Fruit fly (Drosophila melanogaster): ENCODE measurements around the gene CG14626.

Gene CG14626

dm6 chrX:1179865-1180264, 4.7 kb upstream of the CG14626 start, which contains the start of gene CG11379:
Gene CG11379, plus strand, starts transcription at chrX:1180165.
- TF ChIP-seq CG6654 (GFP tag; optimal IDR thresholded peaks at IDR 0.05) (no peak), CG3847 (GFP tag; IDR thresholded peaks at IDR 0.05) (no peak), wdn (GFP tag; IDR thresholded peaks at IDR 0.05) (no peak), CG3065 (GFP tag; optimal IDR thresholded peaks at IDR 0.05) (no peak), Hr39 (optimal IDR thresholded peaks at IDR 0.05) (no peak), CG3995 (GFP tag; optimal IDR thresholded peaks at IDR 0.05) (peak; percentile 27), CG9876 (GFP tag; optimal IDR thresholded peaks at IDR 0.05) (no peak)

- TF ChIP-seq CG7745 (tag; optimal IDR thresholded peaks at IDR 0.05), result no peak
- TF ChIP-seq Ets65A (GFP tag), result no peak
- TF ChIP-seq tio (GFP tag; optimal IDR thresholded peaks at IDR 0.05), result no peak
- TF ChIP-seq CG16779 (GFP tag; IDR thresholded peaks at IDR 0.05), result no peak
- no peak for TF ChIP-seq CG3847 (GFP tag; IDR thresholded peaks at IDR 0.05)
- TF ChIP-seq CHES-1-like (GFP tag; optimal IDR thresholded peaks at IDR 0.05), result no peak
- no peak for TF ChIP-seq CG7786 (GFP tag; optimal IDR thresholded peaks at IDR 0.05)
- TF ChIP-seq Lpt (GFP tag; optimal IDR thresholded peaks at IDR 0.05), result no peak
- TF ChIP-seq gsb (GFP tag; IDR thresholded peaks at IDR 0.05), result no peak
- no peak for TF ChIP-seq bowl (GFP tag; IDR thresholded peaks at IDR 0.05)
- no peak for TF ChIP-seq ci (GFP tag; IDR thresholded peaks at IDR 0.05)
- TF ChIP-seq CG4328 (GFP tag; optimal IDR thresholded peaks at IDR 0.05), result no peak
- no peak for TF ChIP-seq bcd (GFP tag; optimal IDR thresholded peaks at IDR 0.05)
- no peak for TF ChIP-seq TFAM (GFP tag; optimal IDR thresholded peaks at IDR 0.05)
Measured at dm6 chrX:1180865-1181264, 3.7 kb upstream of the CG14626 start.

dm6 chrX:1181320-1181719, 3.3 kb upstream of the CG14626 start, which contains the start of gene CG14627:
Gene CG14627, plus strand, starts transcription at chrX:1181620.
- TF ChIP-seq br (optimal IDR thresholded peaks at IDR 0.05) (no peak), otp (GFP tag; IDR thresholded peaks at IDR 0.05) (no peak), CG3847 (GFP tag; IDR thresholded peaks at IDR 0.05) (no peak), amos (GFP tag; IDR thresholded peaks at IDR 0.05; ENCODE audit: partially characterized antibody) (no peak), C15 (GFP tag; IDR thresholded peaks at IDR 0.05) (no peak), trem (tag; optimal IDR thresholded peaks at IDR 0.05) (no peak), Jarid2 (GFP tag; optimal IDR thresholded peaks at IDR 0.05) (no peak), Mes4 (GFP tag; optimal IDR thresholded peaks at IDR 0.05) (no peak)

- no peak for TF ChIP-seq CG8478 (optimal IDR thresholded peaks at IDR 0.05)
- no peak for TF ChIP-seq Dbx (GFP tag; IDR thresholded peaks at IDR 0.05)
- TF ChIP-seq ind (GFP tag; optimal IDR thresholded peaks at IDR 0.05), result no peak
- peak; percentile 94 for TF ChIP-seq D19A (tag; optimal IDR thresholded peaks at IDR 0.05)
- no peak for TF ChIP-seq pan (optimal IDR thresholded peaks at IDR 0.05)
- no peak for TF ChIP-seq pan (GFP tag; optimal IDR thresholded peaks at IDR 0.05 in 1 of 2, IDR thresholded peaks at IDR 0.05 in 1 of 2)
- peak; percentile 49 for TF ChIP-seq row (GFP tag; IDR thresholded peaks at IDR 0.05)
Measured at dm6 chrX:1183742-1184141, 836 bp upstream of the CG14626 start.

dm6 chrX:1191008-1191407, 6.4 kb downstream of the CG14626 start, which contains the start of gene CG11380:
Gene CG11380, plus strand, starts transcription at chrX:1191308.
- TF ChIP-seq D19B (GFP tag; optimal IDR thresholded peaks at IDR 0.05), result no peak

- TF ChIP-seq ind (GFP tag; optimal IDR thresholded peaks at IDR 0.05) (no peak), CG16863 (GFP tag; optimal IDR thresholded peaks at IDR 0.05) (no peak), al (GFP tag; IDR thresholded peaks at IDR 0.05) (no peak)
Measured at dm6 chrX:1197862-1198261, 13.3 kb downstream of the CG14626 start.

All from whole organism, embryonic.